Worm (Caenorhabditis elegans) whole organism, L4/young adult: Measurements from ENCODE around the gene ZK1248.17.

Experiments
- W03F9.2 ChIP-seq: fragments of 150-350 bp; optimal IDR thresholded peaks from 2 replicates; lab custom pipeline; 2014; ENCODE audit warnings: missing biosample characterization, missing genetic modification characterization
- dao-5 ChIP-seq: sonication (generic microtip); optimal IDR thresholded peaks from 2 replicates; lab custom pipeline; 2016; ENCODE audit warnings: missing genotype, missing genetic modification characterization, moderate library complexity, missing compliant biosample characterization
- him-1 ChIP-seq: sonication (generic microtip); optimal IDR thresholded peaks from 2 replicates; lab custom pipeline; 2016; ENCODE audit warnings: missing genotype, missing genetic modification reagents, missing genetic modification characterization, missing compliant biosample characterization

DNA sequence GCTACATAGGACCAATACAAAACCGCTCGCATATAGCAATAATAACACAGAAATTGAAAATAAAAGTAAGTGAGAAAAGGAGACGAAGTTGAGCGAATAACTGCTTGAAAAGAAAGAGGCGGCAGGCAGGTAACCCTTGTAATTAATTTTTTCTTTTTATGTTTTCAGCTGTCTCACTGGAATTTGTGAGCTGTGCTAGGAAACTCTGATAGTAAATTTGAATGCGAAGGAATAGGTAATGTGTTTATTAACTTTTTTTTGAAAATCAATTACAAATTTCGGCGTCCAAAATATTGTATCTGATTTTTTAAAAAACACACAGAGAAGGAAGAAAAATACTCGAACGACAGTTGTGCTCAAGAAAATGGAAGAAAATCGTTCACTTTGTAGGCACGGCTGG is 6.7 kb upstream of the ZK1248.17 start, which contains the start of gene H41C03.2:
- TF ChIP-seq him-1 (no peak), W03F9.2 (tag; lab: Kevin White, UChicago) (no peak), dao-5 (tag; lab: Kevin White, UChicago) (no peak)
